Fruit fly (Drosophila melanogaster) whole organism, embryonic: ENCODE results near the gene CG18598.

ENCODE experiments used
- Bdp1 ChIP-seq: fragments of 200-800 bp; sonication (Bioruptor generic); optimal IDR thresholded peaks from 3 replicates; lab custom pipeline; 2016; ENCODE audit warnings: missing biosample characterization, missing genetic modification characterization
- CG11085 ChIP-seq: fragments of 200-800 bp; sonication (Bioruptor generic); IDR thresholded peaks from 2 replicates; pipeline ENCODE4 v1.3.6; 2022; ENCODE audit warnings: missing biosample characterization, missing genetic modification characterization
- CG11696 ChIP-seq: fragments of 200-800 bp; sonication (Bioruptor generic); IDR thresholded peaks from 2 replicates; pipeline ENCODE4 v1.3.6; 2022; ENCODE audit warnings: missing biosample characterization, missing genetic modification characterization
- CG12236 ChIP-seq: fragments of 200-800 bp; sonication (Bioruptor generic); optimal IDR thresholded peaks from 2 replicates; lab custom pipeline; 2016; ENCODE audit warnings: missing biosample characterization, missing genetic modification characterization
- CG13287 ChIP-seq: fragments of 200-800 bp; sonication (Bioruptor generic); IDR thresholded peaks from 2 replicates; pipeline ENCODE4 v1.3.6; 2022; ENCODE audit warnings: missing biosample characterization, missing genetic modification characterization; ENCODE audit not compliant: partially characterized antibody
- CG13775 ChIP-seq: fragments of 200-800 bp; sonication (Bioruptor generic); optimal IDR thresholded peaks from 3 replicates; lab custom pipeline; 2017; ENCODE audit warnings: missing biosample characterization, mild to moderate bottlenecking, missing genetic modification characterization
- CG1602 ChIP-seq: fragments of 200-800 bp; sonication (Bioruptor generic); optimal IDR thresholded peaks from 3 replicates; lab custom pipeline; 2016; ENCODE audit warnings: missing biosample characterization, missing genetic modification characterization
- CG17328 ChIP-seq: fragments of 200-800 bp; sonication (Bioruptor generic); IDR thresholded peaks from 2 replicates; pipeline ENCODE4 v1.3.6; 2022; ENCODE audit warnings: missing biosample characterization, missing genetic modification characterization
- CG17829 ChIP-seq: fragments of 200-800 bp; optimal IDR thresholded peaks from 2 replicates; lab custom pipeline; 2019; ENCODE audit warnings: missing biosample characterization, mild to moderate bottlenecking, missing genetic modification characterization, moderate library complexity
- CG17912 ChIP-seq: fragments of 200-800 bp; sonication (Bioruptor generic); optimal IDR thresholded peaks from 2 replicates; lab custom pipeline; 2018; ENCODE audit warnings: missing biosample characterization, mild to moderate bottlenecking, missing genetic modification characterization
- CG2199 ChIP-seq: fragments of 200-800 bp; sonication (Bioruptor generic); IDR thresholded peaks from 3 replicates; pipeline ENCODE4 v1.3.6; 2022; ENCODE audit warnings: missing biosample characterization, missing genetic modification characterization
- CG2875 ChIP-seq: fragments of 200-800 bp; sonication (Bioruptor generic); optimal IDR thresholded peaks from 2 replicates; lab custom pipeline; 2017; ENCODE audit warnings: missing biosample characterization, mild to moderate bottlenecking, missing genetic modification characterization, missing genetic modification reagents
- CG3163 ChIP-seq: fragments of 200-800 bp; sonication (Bioruptor generic); optimal IDR thresholded peaks from 3 replicates; lab custom pipeline; 2016; ENCODE audit warnings: missing biosample characterization, missing genetic modification characterization
- CG32772 ChIP-seq: fragments of 200-800 bp; sonication (Bioruptor generic); IDR thresholded peaks from 2 replicates; pipeline ENCODE4 v1.3.6; 2022; ENCODE audit warnings: missing biosample characterization, missing genetic modification characterization
- CG3838 ChIP-seq: fragments of 200-800 bp; sonication (Bioruptor generic); optimal IDR thresholded peaks from 3 replicates; lab custom pipeline; 2016; ENCODE audit warnings: missing biosample characterization, missing genetic modification characterization
- CG3847 ChIP-seq: fragments of 200-800 bp; sonication (Bioruptor generic); IDR thresholded peaks from 2 replicates; pipeline ENCODE4 v1.3.6; 2022; ENCODE audit warnings: missing biosample characterization, missing genetic modification characterization
- CG4730 ChIP-seq: fragments of 200-800 bp; sonication (Bioruptor generic); IDR thresholded peaks from 2 replicates; pipeline ENCODE4 v1.3.6; 2022; ENCODE audit warnings: missing biosample characterization, missing genetic modification characterization
- CG6175 ChIP-seq: fragments of 200-800 bp; sonication (Bioruptor generic); IDR thresholded peaks from 3 replicates; pipeline ENCODE4 v1.3.6; 2022; ENCODE audit warnings: missing biosample characterization, missing genetic modification characterization
- CG6654 ChIP-seq: fragments of 200-800 bp; sonication (Bioruptor generic); optimal IDR thresholded peaks from 2 replicates; lab custom pipeline; 2017; ENCODE audit warnings: missing biosample characterization, mild to moderate bottlenecking, missing genetic modification characterization
- CG6854 ChIP-seq: fragments of 200-800 bp; sonication (Bioruptor generic); optimal IDR thresholded peaks from 3 replicates; lab custom pipeline; 2017; ENCODE audit warnings: missing biosample characterization, mild to moderate bottlenecking, missing genetic modification characterization
- CG7987 ChIP-seq: fragments of 200-800 bp; sonication (Bioruptor generic); optimal IDR thresholded peaks from 2 replicates; lab custom pipeline; 2018; ENCODE audit warnings: missing biosample characterization, mild to moderate bottlenecking, missing genetic modification characterization, moderate library complexity
- CG8089 ChIP-seq: fragments of 200-800 bp; sonication (Bioruptor generic); optimal IDR thresholded peaks from 3 replicates; lab custom pipeline; 2016; ENCODE audit warnings: missing biosample characterization, missing genetic modification characterization
- Camta ChIP-seq: fragments of 200-800 bp; sonication (Bioruptor generic); optimal IDR thresholded peaks from 2 replicates; lab custom pipeline; 2016; ENCODE audit warnings: missing biosample characterization, missing genetic modification characterization
- Dek ChIP-seq: fragments of 200-800 bp; sonication (Bioruptor generic); optimal IDR thresholded peaks from 3 replicates; lab custom pipeline; 2019; ENCODE audit warnings: missing biosample characterization, mild to moderate bottlenecking, missing genetic modification characterization, moderate library complexity
- H15 ChIP-seq: fragments of 200-800 bp; sonication (Bioruptor generic); IDR thresholded peaks from 3 replicates; pipeline ENCODE4 v1.3.6; 2022; ENCODE audit warnings: missing biosample characterization, missing genetic modification characterization
- HLH3B ChIP-seq: fragments of 200-800 bp; sonication (Bioruptor generic); IDR thresholded peaks from 2 replicates; pipeline ENCODE4 v1.3.6; 2022; ENCODE audit warnings: missing biosample characterization, missing genetic modification characterization
- HLHmδ ChIP-seq: fragments of 200-800 bp; sonication (Bioruptor generic); optimal IDR thresholded peaks from 2 replicates; lab custom pipeline; 2018; ENCODE audit warnings: missing biosample characterization, mild to moderate bottlenecking, missing genetic modification characterization, moderate library complexity
- Hr3 ChIP-seq: fragments of 200-800 bp; sonication (Bioruptor generic); optimal IDR thresholded peaks from 3 replicates; lab custom pipeline; 2016; ENCODE audit warnings: missing biosample characterization, missing genetic modification characterization
- NC2β ChIP-seq: fragments of 200-800 bp; sonication (Bioruptor generic); optimal IDR thresholded peaks from 2 replicates; lab custom pipeline; 2016; ENCODE audit warnings: missing biosample characterization, missing genetic modification characterization
- Oaz ChIP-seq: fragments of 200-800 bp; sonication (Bioruptor generic); IDR thresholded peaks from 2 replicates; pipeline ENCODE4 v1.3.6; 2022; ENCODE audit warnings: missing biosample characterization, missing genetic modification characterization
- Sox100B ChIP-seq: fragments of 200-800 bp; sonication (Bioruptor generic); optimal IDR thresholded peaks from 3 replicates; lab custom pipeline; 2018; ENCODE audit warnings: missing biosample characterization, mild to moderate bottlenecking, missing genetic modification characterization
- Sox102F ChIP-seq: fragments of 200-800 bp; sonication (Bioruptor generic); optimal IDR thresholded peaks from 2 replicates; lab custom pipeline; 2018; ENCODE audit warnings: missing biosample characterization, mild to moderate bottlenecking, missing genetic modification characterization, moderate library complexity
- Spps ChIP-seq: fragments of 200-800 bp; sonication (Bioruptor generic); optimal IDR thresholded peaks from 2 replicates; lab custom pipeline; 2018; ENCODE audit warnings: missing biosample characterization, mild to moderate bottlenecking, missing genetic modification characterization
- Vsx1 ChIP-seq: fragments of 200-800 bp; sonication (Bioruptor generic); optimal IDR thresholded peaks from 2 replicates; lab custom pipeline; 2017; ENCODE audit warnings: missing biosample characterization, mild to moderate bottlenecking, missing genetic modification characterization, missing genetic modification reagents
- al ChIP-seq: fragments of 200-800 bp; sonication (Bioruptor generic); IDR thresholded peaks from 2 replicates; pipeline ENCODE4 v1.3.6; 2022; ENCODE audit warnings: missing biosample characterization, missing genetic modification characterization
- aop ChIP-seq: fragments of 200-800 bp; sonication (Bioruptor generic); IDR thresholded peaks from 2 replicates; pipeline ENCODE4 v1.3.6; 2022; ENCODE audit warnings: missing biosample characterization, missing genetic modification characterization
- ara ChIP-seq: fragments of 200-800 bp; sonication (Bioruptor generic); IDR thresholded peaks from 2 replicates; pipeline ENCODE4 v1.3.6; 2022; ENCODE audit warnings: missing biosample characterization, missing genetic modification characterization
- ash1 ChIP-seq: fragments of 200-800 bp; sonication (Bioruptor generic); optimal IDR thresholded peaks from 2 replicates; lab custom pipeline; 2018; ENCODE audit warnings: missing biosample characterization, mild to moderate bottlenecking, missing genetic modification characterization
- bowl ChIP-seq: fragments of 200-800 bp; sonication (Bioruptor generic); IDR thresholded peaks from 2 replicates; pipeline ENCODE4 v1.3.6; 2022; ENCODE audit warnings: missing biosample characterization, missing genetic modification characterization
- dati ChIP-seq: fragments of 200-800 bp; sonication (Bioruptor generic); IDR thresholded peaks from 2 replicates; pipeline ENCODE4 v1.3.6; 2022; ENCODE audit warnings: missing biosample characterization, missing genetic modification characterization
- ewg ChIP-seq: fragments of 200-800 bp; sonication (Bioruptor generic); optimal IDR thresholded peaks from 3 replicates; lab custom pipeline; 2017; ENCODE audit warnings: mild to moderate bottlenecking, missing biosample characterization, missing genetic modification reagents, missing genetic modification characterization
- fru ChIP-seq: fragments of >200 bp; optimal IDR thresholded peaks from 2 replicates; lab custom pipeline; 2017
- hth ChIP-seq: fragments of >200 bp; optimal IDR thresholded peaks from 2 replicates; lab custom pipeline; 2017; ENCODE audit warnings: inconsistent platforms
- kni ChIP-seq: fragments of 200-800 bp; sonication (Bioruptor generic); optimal IDR thresholded peaks from 3 replicates; lab custom pipeline; 2017; ENCODE audit warnings: mild to moderate bottlenecking, missing biosample characterization, missing genetic modification reagents, missing genetic modification characterization
- mirr ChIP-seq: fragments of 200-800 bp; sonication (Bioruptor generic); optimal IDR thresholded peaks from 3 replicates; lab custom pipeline; 2018; ENCODE audit warnings: missing biosample characterization, mild to moderate bottlenecking, missing genetic modification characterization
- nerfin-2 ChIP-seq: fragments of 200-800 bp; sonication (Bioruptor generic); IDR thresholded peaks from 2 replicates; pipeline ENCODE4 v1.3.6; 2022; ENCODE audit warnings: missing biosample characterization, missing genetic modification characterization; ENCODE audit not compliant: partially characterized antibody
- pan ChIP-seq, 4 experiments: fragments of >200 bp in 3 of 4; fragments of 200-800 bp in 1 of 4; sonication (Bioruptor generic) in 1 of 4; optimal IDR thresholded peaks in 3 of 4; IDR thresholded peaks in 1 of 4; 2 replicates each; pipeline versions ENCODE4 v1.3.6 to Lab custom; 2017 to 2022; ENCODE audit warnings: missing biosample characterization in 2 of 4, missing genetic modification characterization in 2 of 4, mixed read lengths in 1 of 4
- ranshi ChIP-seq: fragments of 200-800 bp; sonication (Bioruptor generic); IDR thresholded peaks from 2 replicates; pipeline ENCODE4 v1.3.6; 2022; ENCODE audit warnings: missing biosample characterization, missing genetic modification characterization
- repo ChIP-seq: fragments of 200-800 bp; sonication (Bioruptor generic); optimal IDR thresholded peaks from 2 replicates; lab custom pipeline; 2016; ENCODE audit warnings: missing biosample characterization, missing genetic modification characterization
- tup ChIP-seq: fragments of 200-800 bp; sonication (Bioruptor generic); optimal IDR thresholded peaks from 2 replicates; lab custom pipeline; 2016; ENCODE audit warnings: missing biosample characterization, mild to moderate bottlenecking, missing genetic modification characterization, moderate library complexity
- vvl ChIP-seq: fragments of 200-800 bp; sonication (Bioruptor generic); IDR thresholded peaks from 2 replicates; pipeline ENCODE4 v1.3.6; 2022; ENCODE audit warnings: missing biosample characterization, missing genetic modification characterization

CG18598 gene

dm6 chr3R:18220211-18220749 lies 30.6 kb upstream of the CG18598 start, which contains the start of the genes CG7988 and CG7183 (continued):
- TF ChIP-seq nerfin-2 (GFP tag; lab: Robert Waterston, UW): no peak
- TF ChIP-seq kni (GFP tag; lab: Kevin White, UChicago): peak; percentile 50
- TF ChIP-seq Sox100B (GFP tag; lab: Kevin White, UChicago): peak; percentile 97
- TF ChIP-seq CG11085 (GFP tag; lab: Robert Waterston, UW): peak; percentile 97
- TF ChIP-seq Oaz: peak; percentile 95
- TF ChIP-seq CG6854 (GFP tag; lab: Kevin White, UChicago): peak; percentile 79
- TF ChIP-seq CG12236: peak; percentile 89
- TF ChIP-seq ewg (GFP tag; lab: Kevin White, UChicago): peak; percentile 95
- TF ChIP-seq CG4730: peak; percentile 99
- peak; percentile 94 for TF ChIP-seq CG2199 (GFP tag; lab: Robert Waterston, UW)
- TF ChIP-seq CG8089: peak; percentile 94
- TF ChIP-seq CG6654 (GFP tag; lab: Kevin White, UChicago): peak; percentile 74
- peak; percentile 96 for TF ChIP-seq Vsx1 (GFP tag; lab: Kevin White, UChicago)
- peak; percentile 88 for TF ChIP-seq CG7987 (GFP tag; lab: Kevin White, UChicago)
- peak; percentile 98 for TF ChIP-seq CG3847
- TF ChIP-seq ranshi: peak; percentile 99
- TF ChIP-seq Hr3 (GFP tag; lab: Kevin White, UChicago): peak; percentile 99
- TF ChIP-seq H15 (GFP tag; lab: Robert Waterston, UW): peak; percentile 98
- peak; percentile 98 for TF ChIP-seq al
- TF ChIP-seq ara: peak; percentile 98
- TF ChIP-seq HLHmδ (GFP tag; lab: Kevin White, UChicago): no peak
- TF ChIP-seq HLH3B (GFP tag; lab: Robert Waterston, UW): peak; percentile 99
- TF ChIP-seq CG11696 (GFP tag; lab: Robert Waterston, UW): peak; percentile 93
- TF ChIP-seq repo (GFP tag; lab: Kevin White, UChicago): peak; percentile 88
- peak; percentile 91 for TF ChIP-seq bowl (GFP tag; lab: Robert Waterston, UW)
- peak; percentile 98 for TF ChIP-seq Dek
- peak; percentile 78 for TF ChIP-seq CG3163 (GFP tag; lab: Kevin White, UChicago)
- peak; percentile 90 for TF ChIP-seq tup
- TF ChIP-seq CG3838: peak; percentile 94
- peak; percentile 99 for TF ChIP-seq CG17829
- TF ChIP-seq CG13775 (GFP tag; lab: Kevin White, UChicago): peak; percentile 98
- peak; percentile 99 for TF ChIP-seq CG17328
- peak; percentile 48; the same call in 1 of the 2 replicates for TF ChIP-seq CG13287 (GFP tag; lab: Robert Waterston, UW)
- TF ChIP-seq CG6175 (GFP tag; lab: Robert Waterston, UW): peak; percentile 93
- peak; percentile 99 for TF ChIP-seq vvl
- peak; percentile 64 for TF ChIP-seq mirr (GFP tag; lab: Kevin White, UChicago)
- TF ChIP-seq fru: no peak
- peak; percentile 98 for TF ChIP-seq Spps (tag; lab: Kevin White, UChicago)
- TF ChIP-seq CG2875 (GFP tag; lab: Kevin White, UChicago): peak; percentile 93
- peak; percentile 99 for TF ChIP-seq CG32772
- TF ChIP-seq NC2β: peak; percentile 94
- TF ChIP-seq Sox102F (GFP tag; lab: Kevin White, UChicago): peak; percentile 99
- no peak for TF ChIP-seq hth
- TF ChIP-seq dati: peak; percentile 93
- peak; percentile 87 for TF ChIP-seq aop (GFP tag; lab: Robert Waterston, UW)
- TF ChIP-seq pan (optimal IDR thresholded peaks at IDR 0.05; lab: Kevin White, UChicago): no peak
- TF ChIP-seq pan (GFP tag; optimal IDR thresholded peaks at IDR 0.05 in 1 of 2, IDR thresholded peaks at IDR 0.05 in 1 of 2): peak in 1 of 2 experiments; percentile 99
- TF ChIP-seq ash1 (GFP tag; lab: Kevin White, UChicago): no peak
- peak; percentile 96 for TF ChIP-seq Camta (GFP tag; lab: Kevin White, UChicago)
- peak; percentile 99 for TF ChIP-seq CG1602
- TF ChIP-seq CG17912 (GFP tag; lab: Kevin White, UChicago): peak; percentile 83
- TF ChIP-seq Bdp1 (GFP tag; lab: Kevin White, UChicago): peak; percentile 87
